Worm (Caenorhabditis elegans) whole organism, L1 larva: ENCODE results near the gene egg-3.
A peak's percentile ranks its signal among the peaks of the same experiment; 100 is the strongest.

ENCODE experiments used
- F16B12.6 ChIP-seq: fragments of 150-350 bp; optimal IDR thresholded peaks from 2 replicates; lab custom pipeline; 2014; ENCODE audit warnings: missing biosample characterization, missing genetic modification characterization
- Y116A8C.19 ChIP-seq: sonication (generic microtip); optimal IDR thresholded peaks from 2 replicates; lab custom pipeline; 2016; ENCODE audit warnings: missing compliant biosample characterization, missing genetic modification characterization, borderline replicate concordance
- aha-1 ChIP-seq: fragments of 150-350 bp; optimal IDR thresholded peaks from 2 replicates; lab custom pipeline; 2014; ENCODE audit warnings: missing biosample characterization, missing genetic modification characterization
- alr-1 ChIP-seq: fragments of 200-800 bp; sonication (Bioruptor generic); optimal IDR thresholded peaks from 2 replicates; lab custom pipeline; 2018; ENCODE audit warnings: borderline replicate concordance, mild to moderate bottlenecking, missing genetic modification characterization, missing compliant biosample characterization
- ceh-82 ChIP-seq, 3 experiments: fragments of 150-350 bp in 1 of 3; sonication (generic microtip) in 2 of 3; optimal IDR thresholded peaks; 2 replicates each; lab custom pipeline; 2014 to 2017; ENCODE audit warnings: missing biosample characterization in 3 of 3, missing genetic modification characterization in 3 of 3
- ceh-88 ChIP-seq: fragments of 200-800 bp; sonication (Bioruptor generic); IDR thresholded peaks from 2 replicates; pipeline ENCODE4 v1.3.6; 2022; ENCODE audit warnings: missing genetic modification characterization, missing compliant biosample characterization
- ceh-90 ChIP-seq: sonication (generic microtip); optimal IDR thresholded peaks from 2 replicates; lab custom pipeline; 2016; ENCODE audit warnings: missing genetic modification characterization, missing compliant biosample characterization
- dpl-1 ChIP-seq, 3 experiments: fragments of 150-350 bp in 2 of 3; sonication (generic microtip) in 1 of 3; optimal IDR thresholded peaks; 2 replicates each; lab custom pipeline; 2014 to 2017; ENCODE audit warnings: missing biosample characterization in 3 of 3, missing genetic modification characterization in 3 of 3, missing genetic modification reagents in 3 of 3
- efl-1 ChIP-seq, 4 experiments: fragments of 150-350 bp; optimal IDR thresholded peaks in 3 of 4; peaks in 1 of 4; 1 replicate in 1 of 4; 2 replicates in 3 of 4; lab custom pipeline; 2014; ENCODE audit warnings: missing biosample characterization in 2 of 4, missing genetic modification characterization in 2 of 4, missing genetic modification reagents in 2 of 4
- elt-2 ChIP-seq: sonication (generic microtip); optimal IDR thresholded peaks from 2 replicates; lab custom pipeline; 2016; ENCODE audit warnings: missing genetic modification characterization, mild to moderate bottlenecking, inconsistent platforms, missing compliant biosample characterization, missing genetic modification reagents
- elt-3 ChIP-seq, 6 experiments: fragments of 150-350 bp in 1 of 6; sonication (generic microtip); optimal IDR thresholded peaks; 2 replicates each; lab custom pipeline; 2017 to 2018; ENCODE audit warnings: missing biosample characterization in 6 of 6, missing genetic modification characterization in 6 of 6, inconsistent platforms in 1 of 6
- fos-1 ChIP-seq: fragments of 150-350 bp; optimal IDR thresholded peaks from 2 replicates; lab custom pipeline; 2014; ENCODE audit warnings: missing biosample characterization, missing genetic modification characterization
- hlh-17 ChIP-seq: fragments of 200-800 bp; sonication (Bioruptor generic); optimal IDR thresholded peaks from 2 replicates; lab custom pipeline; 2018; ENCODE audit warnings: missing genetic modification characterization, mild to moderate bottlenecking, missing compliant biosample characterization, moderate library complexity, borderline replicate concordance
- lin-13 ChIP-seq: fragments of 150-350 bp; optimal IDR thresholded peaks from 2 replicates; lab custom pipeline; 2014; ENCODE audit warnings: missing biosample characterization, missing genetic modification reagents, missing genetic modification characterization
- lin-14 ChIP-seq: fragments of 200-800 bp; sonication (Bioruptor generic); optimal IDR thresholded peaks from 2 replicates; lab custom pipeline; 2018; ENCODE audit warnings: mild to moderate bottlenecking, missing genetic modification characterization, moderate library complexity, missing compliant biosample characterization
- lin-15B ChIP-seq: fragments of 150-350 bp; sonication (generic microtip); optimal IDR thresholded peaks from 3 replicates; lab custom pipeline; 2014; ENCODE audit warnings: missing biosample characterization, missing genetic modification characterization
- lin-35 ChIP-seq, 2 experiments: fragments of 150-350 bp; optimal IDR thresholded peaks; 2 replicates each; lab custom pipeline; 2014; ENCODE audit warnings: missing biosample characterization in 2 of 2, missing genetic modification characterization in 2 of 2, missing genetic modification reagents in 2 of 2
- lin-39 ChIP-seq: fragments of 150-350 bp; optimal IDR thresholded peaks from 2 replicates; lab custom pipeline; 2014; ENCODE audit warnings: missing biosample characterization, missing genetic modification reagents, missing genetic modification characterization
- lir-3 ChIP-seq: sonication (generic microtip); optimal IDR thresholded peaks from 2 replicates; lab custom pipeline; 2016; ENCODE audit warnings: mild to moderate bottlenecking, missing genetic modification characterization, moderate library complexity, missing compliant biosample characterization; ENCODE audit not compliant: poor library complexity
- mab-9 ChIP-seq: fragments of 200-800 bp; sonication (Bioruptor generic); IDR thresholded peaks from 2 replicates; pipeline ENCODE4 v1.3.6; 2022; ENCODE audit warnings: missing genetic modification reagents, missing genetic modification characterization, missing compliant biosample characterization
- mep-1 ChIP-seq: fragments of 150-350 bp; optimal IDR thresholded peaks from 2 replicates; lab custom pipeline; 2014; ENCODE audit warnings: missing biosample characterization, missing genetic modification characterization
- nhr-11 ChIP-seq: fragments of 150-350 bp; optimal IDR thresholded peaks from 2 replicates; lab custom pipeline; 2014; ENCODE audit warnings: missing biosample characterization, missing genetic modification characterization
- nhr-19 ChIP-seq: fragments of 200-800 bp; sonication (Bioruptor generic); conservative IDR thresholded peaks from 2 replicates; pipeline ENCODE4 v1.3.6; 2022; ENCODE audit warnings: missing genetic modification characterization, missing compliant biosample characterization
- nhr-20 ChIP-seq: sonication (generic microtip); optimal IDR thresholded peaks from 2 replicates; lab custom pipeline; 2016; ENCODE audit warnings: mild to moderate bottlenecking, missing genetic modification characterization, missing compliant biosample characterization
- nhr-28 ChIP-seq: fragments of 150-350 bp; optimal IDR thresholded peaks from 2 replicates; lab custom pipeline; 2014; ENCODE audit warnings: missing biosample characterization, missing genetic modification characterization
- nhr-71 ChIP-seq: sonication (generic microtip); optimal IDR thresholded peaks from 2 replicates; lab custom pipeline; 2016; ENCODE audit warnings: mild to moderate bottlenecking, missing genetic modification characterization, moderate library complexity, missing compliant biosample characterization
- nhr-84 ChIP-seq: sonication (generic microtip); optimal IDR thresholded peaks from 2 replicates; lab custom pipeline; 2017; ENCODE audit warnings: missing biosample characterization, missing genetic modification characterization
- nhr-85 ChIP-seq: sonication (generic microtip); peaks from one replicate; lab custom pipeline; 2016; ENCODE audit warnings: missing genetic modification characterization, inconsistent platforms, missing compliant biosample characterization
- pax-3 ChIP-seq: fragments of 200-800 bp; sonication (Bioruptor generic); optimal IDR thresholded peaks from 2 replicates; lab custom pipeline; 2018; ENCODE audit warnings: mild to moderate bottlenecking, missing genetic modification characterization, moderate library complexity, missing compliant biosample characterization
- snu-23 ChIP-seq: sonication (generic microtip); optimal IDR thresholded peaks from 2 replicates; lab custom pipeline; 2016; ENCODE audit warnings: missing genetic modification characterization, missing compliant biosample characterization
- unc-62 ChIP-seq: fragments of 150-350 bp; optimal IDR thresholded peaks from 2 replicates; lab custom pipeline; 2014; ENCODE audit warnings: missing biosample characterization, missing genetic modification reagents, missing genetic modification characterization
- unc-98 ChIP-seq: fragments of 200-800 bp; sonication (Bioruptor generic); IDR thresholded peaks from 2 replicates; pipeline ENCODE4 v1.3.6; 2022; ENCODE audit warnings: missing genetic modification characterization, missing compliant biosample characterization
- vab-15 ChIP-seq: sonication (generic microtip); optimal IDR thresholded peaks from 2 replicates; lab custom pipeline; 2017; ENCODE audit warnings: missing genotype, mild to moderate bottlenecking, missing genetic modification characterization, missing compliant biosample characterization
- xbp-1 ChIP-seq: sonication (generic microtip); optimal IDR thresholded peaks from 2 replicates; lab custom pipeline; 2016; ENCODE audit warnings: missing genetic modification characterization, missing compliant biosample characterization
- ztf-11 ChIP-seq, 2 experiments: sonication (generic microtip); optimal IDR thresholded peaks; 2 replicates each; lab custom pipeline; 2016 to 2017; ENCODE audit warnings: missing genetic modification characterization in 2 of 2, missing biosample characterization in 1 of 2, missing compliant biosample characterization in 1 of 2

egg-3 gene

DNA sequence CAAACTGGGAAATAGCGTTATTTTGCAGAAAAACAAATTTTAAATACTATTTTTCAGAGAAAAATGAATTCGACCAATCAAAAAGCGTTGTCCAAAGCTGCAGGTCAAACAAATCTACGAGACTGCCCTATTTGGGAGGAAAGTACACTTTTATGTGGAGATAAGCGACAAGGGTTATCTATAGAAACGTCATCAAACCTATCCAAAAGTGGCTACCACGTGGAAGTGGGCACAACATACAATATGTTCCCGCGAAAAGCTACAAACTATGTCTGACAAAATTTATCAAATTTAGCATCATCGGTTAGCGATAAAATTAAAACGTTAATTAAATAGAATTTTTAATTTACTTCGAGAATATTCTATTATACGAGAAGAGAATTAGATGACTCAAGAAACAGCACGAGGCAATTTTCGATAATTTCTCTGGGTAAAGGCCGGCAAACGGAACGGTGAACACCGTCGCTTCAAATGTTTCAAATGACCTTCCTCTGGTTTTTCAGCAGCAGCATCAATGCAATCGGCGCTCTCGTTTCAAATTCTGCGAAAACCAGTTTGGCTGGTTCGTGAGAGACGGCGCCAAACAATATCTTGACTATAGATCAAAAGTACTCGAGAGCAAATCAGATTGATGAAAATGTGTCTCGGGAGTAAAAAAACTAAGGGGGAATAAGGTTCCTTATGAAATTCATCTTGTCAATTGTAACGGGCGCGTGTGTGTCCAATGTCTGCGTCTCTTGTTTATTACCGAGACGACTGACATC lies 22.3 kb downstream of the egg-3 start (continued):
- TF ChIP-seq ztf-11 (tag; optimal IDR thresholded peaks at IDR 0.05; lab: Kevin White, UChicago) (no peak), ceh-88 (GFP tag; lab: Robert Waterston, UW) (no peak), fos-1 (tag; lab: Kevin White, UChicago) (no peak), nhr-84 (no peak), mep-1 (tag; lab: Kevin White, UChicago) (peak; percentile 32), efl-1 (optimal IDR thresholded peaks at IDR 0.05; lab: Kevin White, UChicago) (no peak), efl-1 (GFP tag; optimal IDR thresholded peaks at IDR 0.05 in 1 of 2; lab: Kevin White, UChicago) (peak in 1 of 2 experiments; percentile 57), nhr-19 (GFP tag; lab: Robert Waterston, UW) (no peak), dpl-1 (GFP tag; optimal IDR thresholded peaks at IDR 0.05; lab: Kevin White, UChicago) (peak in 1 of 3 experiments; percentile 1), pax-3 (tag; lab: Kevin White, UChicago) (no peak), aha-1 (tag; lab: Kevin White, UChicago) (no peak), F16B12.6 (tag; lab: Kevin White, UChicago) (no peak)

ce11 chrII:10861305-10861704 lies 22.9 kb downstream of the egg-3 start:
- no peak for TF ChIP-seq lir-3 (tag; lab: Kevin White, UChicago)
- TF ChIP-seq nhr-85 (tag; lab: Kevin White, UChicago), result peak; percentile 22

ce11 chrII:10860840-10861239 lies 23.4 kb downstream of the egg-3 start, which contains the start of gene M106.3:
Gene M106.3 (minus strand): TSS chrII:10860909.
- TF ChIP-seq alr-1 (tag; lab: Kevin White, UChicago), result no peak
- TF ChIP-seq nhr-85 (tag; lab: Kevin White, UChicago), result no peak
- peak; percentile 30 for TF ChIP-seq nhr-20
- TF ChIP-seq elt-2 (tag; lab: Kevin White, UChicago), result peak; percentile 37
- TF ChIP-seq elt-3 (tag; optimal IDR thresholded peaks at IDR 0.05; lab: Kevin White, UChicago), result peak in 1 of 6 experiments; percentile 53
- peak in 1 of 2 experiments; percentile 47 for TF ChIP-seq lin-35 (GFP tag; optimal IDR thresholded peaks at IDR 0.05; lab: Kevin White, UChicago)
- no peak for TF ChIP-seq nhr-11 (tag; lab: Kevin White, UChicago)
- TF ChIP-seq nhr-71 (tag; lab: Kevin White, UChicago), result peak; percentile 18

ce11 chrII:10859359-10859758 lies 24.9 kb downstream of the egg-3 start:
- TF ChIP-seq snu-23, result no peak
- TF ChIP-seq ceh-82 (tag; optimal IDR thresholded peaks at IDR 0.05; lab: Kevin White, UChicago), result no peak
- no peak for TF ChIP-seq nhr-19 (GFP tag; lab: Robert Waterston, UW)

ce11 chrII:10857077-10857476 lies 27.2 kb downstream of the egg-3 start, which contains the start of gene M106.7:
Gene M106.7 (minus strand): TSS chrII:10857177.
- no peak for TF ChIP-seq ceh-82 (tag; optimal IDR thresholded peaks at IDR 0.05; lab: Kevin White, UChicago)
- TF ChIP-seq lin-14 (GFP tag; lab: Kevin White, UChicago), result no peak
- TF ChIP-seq aha-1 (tag; lab: Kevin White, UChicago), result no peak
- no peak for TF ChIP-seq elt-2 (tag; lab: Kevin White, UChicago)
- no peak for TF ChIP-seq unc-62 (GFP tag; lab: Kevin White, UChicago)
- TF ChIP-seq lin-39 (tag; lab: Kevin White, UChicago), result no peak
- no peak for TF ChIP-seq nhr-20
- TF ChIP-seq Y116A8C.19 (tag; lab: Kevin White, UChicago), result no peak
- no peak for TF ChIP-seq unc-98 (GFP tag; lab: Robert Waterston, UW)
- TF ChIP-seq hlh-17 (GFP tag; lab: Kevin White, UChicago), result no peak
- TF ChIP-seq lin-15B (tag; lab: Kevin White, UChicago), result no peak
- TF ChIP-seq mab-9 (GFP tag; lab: Robert Waterston, UW), result no peak
- no peak for TF ChIP-seq xbp-1 (tag; lab: Kevin White, UChicago)
- no peak for TF ChIP-seq ztf-11 (tag; optimal IDR thresholded peaks at IDR 0.05; lab: Kevin White, UChicago)
- no peak for TF ChIP-seq lin-13
- no peak for TF ChIP-seq vab-15 (tag; lab: Kevin White, UChicago)
- TF ChIP-seq nhr-28 (tag; lab: Kevin White, UChicago), result no peak
- no peak for TF ChIP-seq ceh-90
- TF ChIP-seq efl-1 (optimal IDR thresholded peaks at IDR 0.05; lab: Kevin White, UChicago), result no peak
- no peak for TF ChIP-seq efl-1 (GFP tag; optimal IDR thresholded peaks at IDR 0.05 in 1 of 2; lab: Kevin White, UChicago)
